Worm (Caenorhabditis elegans) whole organism, L1 larva: ENCODE data around the gene nlp-81.

Source experiments
- jun-1 ChIP-seq: fragments of 150-350 bp; optimal IDR thresholded peaks from 2 replicates; lab custom pipeline; 2014; ENCODE audit warnings: missing biosample characterization, missing genetic modification reagents, missing genetic modification characterization
- lin-13 ChIP-seq: fragments of 150-350 bp; optimal IDR thresholded peaks from 2 replicates; lab custom pipeline; 2014; ENCODE audit warnings: missing biosample characterization, missing genetic modification reagents, missing genetic modification characterization
- lin-15B ChIP-seq: fragments of 150-350 bp; sonication (generic microtip); optimal IDR thresholded peaks from 3 replicates; lab custom pipeline; 2014; ENCODE audit warnings: missing biosample characterization, missing genetic modification characterization
- mab-9 ChIP-seq: fragments of 200-800 bp; sonication (Bioruptor generic); IDR thresholded peaks from 2 replicates; pipeline ENCODE4 v1.3.6; 2022; ENCODE audit warnings: missing genetic modification reagents, missing genetic modification characterization, missing compliant biosample characterization
- nhr-12 ChIP-seq: sonication (generic microtip); optimal IDR thresholded peaks from 2 replicates; lab custom pipeline; 2017; ENCODE audit warnings: missing biosample characterization, missing genetic modification characterization
- sox-4 ChIP-seq: sonication (generic microtip); optimal IDR thresholded peaks from 2 replicates; lab custom pipeline; 2016; ENCODE audit warnings: missing genetic modification characterization, missing compliant biosample characterization
- zip-4 ChIP-seq: fragments of 200-800 bp; sonication (Bioruptor generic); optimal IDR thresholded peaks from 2 replicates; lab custom pipeline; 2018; ENCODE audit warnings: mild to moderate bottlenecking, missing genetic modification characterization, moderate library complexity, missing compliant biosample characterization

ce11 chrIV:3199041-3199440 lies 23.1 kb upstream of the nlp-81 start:
- TF ChIP-seq zip-4 (GFP tag; lab: Kevin White, UChicago) = no peak
- peak; percentile 19 for TF ChIP-seq sox-4
- no peak for TF ChIP-seq lin-15B (tag; lab: Kevin White, UChicago)
- no peak for TF ChIP-seq jun-1
- no peak for TF ChIP-seq nhr-12 (tag; lab: Kevin White, UChicago)
- TF ChIP-seq mab-9 (GFP tag; lab: Robert Waterston, UW) = no peak
- TF ChIP-seq lin-13 (GFP tag; lab: Kevin White, UChicago) = no peak
